Fruit fly (Drosophila melanogaster) whole organism, embryonic: ENCODE results near the gene ball.

ENCODE experiments used
- Abd-B ChIP-seq: fragments of 200-800 bp; sonication (Bioruptor generic); optimal IDR thresholded peaks from 2 replicates; lab custom pipeline; 2018; ENCODE audit warnings: missing biosample characterization, mild to moderate bottlenecking, missing genetic modification characterization, moderate library complexity
- CG11695 ChIP-seq: fragments of 200-800 bp; sonication (Bioruptor generic); IDR thresholded peaks from 3 replicates; pipeline ENCODE4 v1.3.6; 2022; ENCODE audit warnings: missing biosample characterization, missing genetic modification characterization
- CG12659 ChIP-seq: fragments of 200-800 bp; sonication (Bioruptor generic); optimal IDR thresholded peaks from 3 replicates; lab custom pipeline; 2017; ENCODE audit warnings: mild to moderate bottlenecking, missing biosample characterization, missing genetic modification reagents, missing genetic modification characterization
- CG15011 ChIP-seq: fragments of 200-800 bp; sonication (Bioruptor generic); optimal IDR thresholded peaks from 3 replicates; lab custom pipeline; 2018; ENCODE audit warnings: missing biosample characterization, mild to moderate bottlenecking, missing genetic modification characterization
- CG1602 ChIP-seq: fragments of 200-800 bp; sonication (Bioruptor generic); optimal IDR thresholded peaks from 3 replicates; lab custom pipeline; 2016; ENCODE audit warnings: missing biosample characterization, missing genetic modification characterization
- CG2116 ChIP-seq: fragments of 200-800 bp; sonication (Bioruptor generic); optimal IDR thresholded peaks from 3 replicates; lab custom pipeline; 2018; ENCODE audit warnings: missing biosample characterization, mild to moderate bottlenecking, missing genetic modification characterization
- CG2199 ChIP-seq: fragments of 200-800 bp; sonication (Bioruptor generic); IDR thresholded peaks from 3 replicates; pipeline ENCODE4 v1.3.6; 2022; ENCODE audit warnings: missing biosample characterization, missing genetic modification characterization
- CG2875 ChIP-seq: fragments of 200-800 bp; sonication (Bioruptor generic); optimal IDR thresholded peaks from 2 replicates; lab custom pipeline; 2017; ENCODE audit warnings: missing biosample characterization, mild to moderate bottlenecking, missing genetic modification characterization, missing genetic modification reagents
- CG3281 ChIP-seq: fragments of 200-800 bp; sonication (Bioruptor generic); optimal IDR thresholded peaks from 3 replicates; lab custom pipeline; 2017; ENCODE audit warnings: missing biosample characterization, mild to moderate bottlenecking, missing genetic modification characterization
- CG33557 ChIP-seq: fragments of 200-800 bp; sonication (Bioruptor generic); optimal IDR thresholded peaks from 2 replicates; lab custom pipeline; 2019; ENCODE audit warnings: missing biosample characterization, mild to moderate bottlenecking, missing genetic modification characterization, moderate library complexity
- CG34224 ChIP-seq: fragments of 200-800 bp; sonication (Bioruptor generic); IDR thresholded peaks from 3 replicates; pipeline ENCODE4 v1.3.6; 2022; ENCODE audit warnings: missing biosample characterization, missing genetic modification characterization; ENCODE audit not compliant: partially characterized antibody
- CG42726 ChIP-seq: fragments of 200-800 bp; sonication (Bioruptor generic); IDR thresholded peaks from 2 replicates; pipeline ENCODE4 v1.3.6; 2022; ENCODE audit warnings: missing biosample characterization, missing genetic modification characterization; ENCODE audit not compliant: partially characterized antibody
- CG4360 ChIP-seq: fragments of 200-800 bp; sonication (Bioruptor generic); IDR thresholded peaks from 2 replicates; pipeline ENCODE4 v1.3.6; 2022; ENCODE audit warnings: missing biosample characterization, missing genetic modification characterization
- CG5245 ChIP-seq: fragments of 200-800 bp; sonication (Bioruptor generic); optimal IDR thresholded peaks from 3 replicates; lab custom pipeline; 2016; ENCODE audit warnings: missing biosample characterization, missing genetic modification characterization
- CG7357 ChIP-seq: fragments of 200-800 bp; sonication (Bioruptor generic); IDR thresholded peaks from 3 replicates; pipeline ENCODE4 v1.3.6; 2022; ENCODE audit warnings: missing biosample characterization, missing genetic modification characterization
- CG9727 ChIP-seq: fragments of 200-800 bp; sonication (Bioruptor generic); optimal IDR thresholded peaks from 3 replicates; lab custom pipeline; 2017; ENCODE audit warnings: missing biosample characterization, mild to moderate bottlenecking, missing genetic modification characterization
- CG9797 ChIP-seq: fragments of 200-800 bp; sonication (Bioruptor generic); optimal IDR thresholded peaks from 3 replicates; lab custom pipeline; 2018; ENCODE audit warnings: missing biosample characterization, mild to moderate bottlenecking, missing genetic modification characterization
- Dp ChIP-seq: fragments of 200-800 bp; sonication (Bioruptor generic); optimal IDR thresholded peaks from 2 replicates; lab custom pipeline; 2018; ENCODE audit warnings: missing biosample characterization, mild to moderate bottlenecking, missing genetic modification characterization, moderate library complexity
- HmgZ ChIP-seq: fragments of 200-800 bp; sonication (Bioruptor generic); optimal IDR thresholded peaks from 2 replicates; lab custom pipeline; 2018; ENCODE audit warnings: missing biosample characterization, mild to moderate bottlenecking, missing genetic modification characterization
- Hsf ChIP-seq: fragments of 200-800 bp; sonication (Bioruptor generic); optimal IDR thresholded peaks from 3 replicates; lab custom pipeline; 2016; ENCODE audit warnings: missing biosample characterization, missing genetic modification characterization
- Kr ChIP-seq: fragments of 200-800 bp; sonication (Bioruptor generic); optimal IDR thresholded peaks from 2 replicates; lab custom pipeline; 2017; ENCODE audit warnings: missing biosample characterization, mild to moderate bottlenecking, missing genetic modification characterization
- MESR4 ChIP-seq: fragments of 200-800 bp; sonication (Bioruptor generic); optimal IDR thresholded peaks from 2 replicates; lab custom pipeline; 2018; ENCODE audit warnings: missing biosample characterization, mild to moderate bottlenecking, missing genetic modification characterization, moderate library complexity
- Neu2 ChIP-seq: fragments of 200-800 bp; sonication (Bioruptor generic); optimal IDR thresholded peaks from 3 replicates; lab custom pipeline; 2016; ENCODE audit warnings: missing biosample characterization, missing genetic modification characterization, borderline replicate concordance
- Nf-YA ChIP-seq: fragments of 200-800 bp; sonication (Bioruptor generic); IDR thresholded peaks from 2 replicates; pipeline ENCODE4 v1.3.6; 2022; ENCODE audit warnings: missing biosample characterization, missing genetic modification characterization
- NfI ChIP-seq: fragments of 200-800 bp; sonication (Bioruptor generic); optimal IDR thresholded peaks from 3 replicates; lab custom pipeline; 2018; ENCODE audit warnings: missing biosample characterization, mild to moderate bottlenecking, missing genetic modification characterization, moderate library complexity
- Oaz ChIP-seq: fragments of 200-800 bp; sonication (Bioruptor generic); IDR thresholded peaks from 2 replicates; pipeline ENCODE4 v1.3.6; 2022; ENCODE audit warnings: missing biosample characterization, missing genetic modification characterization
- ab ChIP-seq: fragments of 200-800 bp; sonication (Bioruptor generic); optimal IDR thresholded peaks from 2 replicates; lab custom pipeline; 2016; ENCODE audit warnings: missing biosample characterization, missing genetic modification characterization
- amos ChIP-seq: fragments of 200-800 bp; sonication (Bioruptor generic); IDR thresholded peaks from 2 replicates; pipeline ENCODE4 v1.3.6; 2022; ENCODE audit warnings: missing biosample characterization, missing genetic modification characterization; ENCODE audit not compliant: partially characterized antibody
- az2 ChIP-seq: fragments of 200-800 bp; sonication (Bioruptor generic); optimal IDR thresholded peaks from 3 replicates; lab custom pipeline; 2016; ENCODE audit warnings: missing biosample characterization, missing genetic modification characterization
- bab2 ChIP-seq: fragments of 200-800 bp; sonication (Bioruptor generic); optimal IDR thresholded peaks from 2 replicates; lab custom pipeline; 2016; ENCODE audit warnings: missing biosample characterization, missing genetic modification characterization
- corto ChIP-seq: fragments of 200-800 bp; sonication (Bioruptor generic); optimal IDR thresholded peaks from 2 replicates; lab custom pipeline; 2016; ENCODE audit warnings: missing biosample characterization, mild to moderate bottlenecking, missing genetic modification characterization, moderate library complexity
- cwo ChIP-seq: fragments of 200-800 bp; sonication (Bioruptor generic); optimal IDR thresholded peaks from 3 replicates; lab custom pipeline; 2017; ENCODE audit warnings: missing biosample characterization, missing genetic modification characterization, mild to moderate bottlenecking, moderate library complexity, missing genetic modification reagents
- dan ChIP-seq: fragments of 200-800 bp; sonication (Bioruptor generic); IDR thresholded peaks from 2 replicates; pipeline ENCODE4 v1.3.6; 2022; ENCODE audit warnings: missing biosample characterization, missing genetic modification characterization
- dpn ChIP-seq, 2 experiments: fragments of 200-800 bp; sonication (Bioruptor generic); optimal IDR thresholded peaks; 3 replicates each; lab custom pipeline; 2016; ENCODE audit warnings: missing biosample characterization in 2 of 2, missing genetic modification characterization in 2 of 2
- gem ChIP-seq: fragments of 200-800 bp; sonication (Bioruptor generic); optimal IDR thresholded peaks from 2 replicates; lab custom pipeline; 2019; ENCODE audit warnings: missing biosample characterization, mild to moderate bottlenecking, missing genetic modification characterization, moderate library complexity
- jumu ChIP-seq: fragments of 200-800 bp; sonication (Bioruptor generic); optimal IDR thresholded peaks from 3 replicates; lab custom pipeline; 2016; ENCODE audit warnings: missing biosample characterization, missing genetic modification characterization
- knrl ChIP-seq: fragments of 200-800 bp; sonication (Bioruptor generic); IDR thresholded peaks from 3 replicates; pipeline ENCODE4 v1.3.6; 2022; ENCODE audit warnings: missing biosample characterization, missing genetic modification characterization; ENCODE audit not compliant: partially characterized antibody
- lola ChIP-seq, 3 experiments: fragments of >200 bp in 2 of 3; fragments of 200-800 bp in 1 of 3; sonication (Bioruptor generic) in 1 of 3; optimal IDR thresholded peaks; 2 replicates each; lab custom pipeline; 2017 to 2019; ENCODE audit warnings: missing biosample characterization in 3 of 3, missing genetic modification characterization in 3 of 3, mild to moderate bottlenecking in 1 of 3, moderate library complexity in 1 of 3
- lov ChIP-seq, 2 experiments: fragments of 200-800 bp in 1 of 2; fragments of >200 bp in 1 of 2; sonication (Bioruptor generic) in 1 of 2; IDR thresholded peaks in 1 of 2; optimal IDR thresholded peaks in 1 of 2; 2 replicates in 1 of 2; 3 replicates in 1 of 2; pipeline versions ENCODE4 v1.3.6 to Lab custom; 2017 to 2022; ENCODE audit warnings: missing biosample characterization in 1 of 2, missing genetic modification characterization in 1 of 2
- pb ChIP-seq: fragments of 200-800 bp; sonication (Bioruptor generic); optimal IDR thresholded peaks from 3 replicates; lab custom pipeline; 2016; ENCODE audit warnings: missing biosample characterization, missing genetic modification characterization
- phol ChIP-seq: fragments of 200-800 bp; sonication (Bioruptor generic); optimal IDR thresholded peaks from 3 replicates; lab custom pipeline; 2018; ENCODE audit warnings: missing biosample characterization, mild to moderate bottlenecking, missing genetic modification characterization, moderate library complexity
- pita ChIP-seq: fragments of 200-800 bp; sonication (Bioruptor generic); optimal IDR thresholded peaks from 2 replicates; lab custom pipeline; 2017; ENCODE audit warnings: missing biosample characterization, mild to moderate bottlenecking, missing genetic modification characterization
- prd ChIP-seq, 3 experiments: fragments of >200 bp in 2 of 3; fragments of 200-800 bp in 1 of 3; sonication (Bioruptor generic) in 1 of 3; optimal IDR thresholded peaks in 2 of 3; IDR thresholded peaks in 1 of 3; 2 replicates in 2 of 3; 3 replicates in 1 of 3; pipeline versions ENCODE4 v1.3.6 to Lab custom; 2017 to 2022; ENCODE audit warnings: missing biosample characterization in 1 of 3, missing genetic modification characterization in 1 of 3
- pzg ChIP-seq: fragments of 200-800 bp; sonication (Bioruptor generic); optimal IDR thresholded peaks from 3 replicates; lab custom pipeline; 2018; ENCODE audit warnings: missing biosample characterization, mild to moderate bottlenecking, missing genetic modification characterization, moderate library complexity
- repo ChIP-seq: fragments of 200-800 bp; sonication (Bioruptor generic); optimal IDR thresholded peaks from 2 replicates; lab custom pipeline; 2016; ENCODE audit warnings: missing biosample characterization, missing genetic modification characterization
- scrt ChIP-seq: fragments of 200-800 bp; sonication (Bioruptor generic); optimal IDR thresholded peaks from 2 replicates; lab custom pipeline; 2018; ENCODE audit warnings: missing biosample characterization, mild to moderate bottlenecking, missing genetic modification characterization, moderate library complexity
- seq ChIP-seq: fragments of 200-800 bp; sonication (Bioruptor generic); IDR thresholded peaks from 2 replicates; pipeline ENCODE4 v1.3.6; 2022; ENCODE audit warnings: missing biosample characterization, missing genetic modification characterization
- shn ChIP-seq: fragments of 200-800 bp; sonication (Bioruptor generic); optimal IDR thresholded peaks from 3 replicates; lab custom pipeline; 2016; ENCODE audit warnings: missing biosample characterization, missing genetic modification characterization
- ttk ChIP-seq: fragments of 200-800 bp; sonication (Bioruptor generic); IDR thresholded peaks from 2 replicates; pipeline ENCODE4 v2.1.2; 2022; ENCODE audit warnings: missing biosample characterization, missing genetic modification characterization

The ball gene

DNA sequence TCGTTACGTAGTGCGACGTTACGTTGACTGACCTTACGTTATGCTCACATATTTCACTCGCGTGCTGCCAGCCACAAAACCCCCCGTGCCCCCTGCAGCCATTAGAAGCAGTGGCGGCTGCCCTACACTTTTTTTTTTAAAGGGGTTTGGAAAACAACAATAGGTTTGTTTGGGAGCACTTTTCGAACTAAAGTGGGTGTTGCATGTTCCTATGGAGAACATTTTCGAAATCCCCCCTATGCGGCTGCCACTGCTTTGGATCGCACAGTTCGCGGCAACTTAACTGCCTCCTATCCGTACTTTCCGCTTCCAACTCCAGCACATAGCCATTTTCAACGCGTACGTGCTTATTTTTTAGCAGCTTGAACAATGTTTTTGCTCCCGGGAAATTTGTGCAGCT is 12.9 kb downstream of the ball start (continued):
- TF ChIP-seq prd (optimal IDR thresholded peaks at IDR 0.05; lab: Kevin White, UChicago) = no peak
- peak; percentile 57; the same call in 2 of the 3 replicates for TF ChIP-seq prd (GFP tag; IDR thresholded peaks at IDR 0.05; lab: Robert Waterston, UW)
- no peak for TF ChIP-seq knrl
- TF ChIP-seq MESR4 (GFP tag; lab: Kevin White, UChicago) = no peak
- TF ChIP-seq scrt (GFP tag; lab: Kevin White, UChicago) = no peak
- no peak for TF ChIP-seq CG4360 (GFP tag; lab: Robert Waterston, UW)
- TF ChIP-seq jumu (GFP tag; lab: Kevin White, UChicago) = peak; percentile 4
- no peak for TF ChIP-seq repo (GFP tag; lab: Kevin White, UChicago)
- TF ChIP-seq CG34224 (GFP tag; lab: Robert Waterston, UW) = no peak
- no peak for TF ChIP-seq CG2199 (GFP tag; lab: Robert Waterston, UW)
- no peak for TF ChIP-seq pb
- no peak for TF ChIP-seq lola (GFP tag; optimal IDR thresholded peaks at IDR 0.05; lab: Kevin White, UChicago)
- no peak for TF ChIP-seq Kr
- TF ChIP-seq cwo (GFP tag; lab: Kevin White, UChicago) = no peak
- no peak for TF ChIP-seq Nf-YA (GFP tag; lab: Robert Waterston, UW)
- TF ChIP-seq CG2875 (GFP tag; lab: Kevin White, UChicago) = no peak
- peak; percentile 30; the same call in 1 of the 2 replicates for TF ChIP-seq ttk (GFP tag; lab: Robert Waterston, UW)
- TF ChIP-seq ab (GFP tag; lab: Kevin White, UChicago) = no peak
- TF ChIP-seq Oaz (GFP tag; lab: Robert Waterston, UW) = 0 out of 2 replicates have a peak, but pooled peaks have one; percentile 16
- no peak for TF ChIP-seq az2 (GFP tag; lab: Kevin White, UChicago)
- no peak for TF ChIP-seq seq (GFP tag; lab: Robert Waterston, UW)
- TF ChIP-seq dan (GFP tag; lab: Robert Waterston, UW) = no peak
- TF ChIP-seq CG33557 (GFP tag; lab: Kevin White, UChicago) = no peak
- TF ChIP-seq Hsf (GFP tag; lab: Kevin White, UChicago) = peak; percentile 30
- TF ChIP-seq CG11695 (GFP tag; lab: Robert Waterston, UW) = no peak
- TF ChIP-seq CG7357 (GFP tag; lab: Robert Waterston, UW) = no peak
- TF ChIP-seq CG12659 (GFP tag; lab: Kevin White, UChicago) = no peak
- TF ChIP-seq CG15011 (GFP tag; lab: Kevin White, UChicago) = no peak
- TF ChIP-seq gem (tag; lab: Kevin White, UChicago) = peak; percentile 39
- no peak for TF ChIP-seq NfI (GFP tag; lab: Kevin White, UChicago)
- no peak for TF ChIP-seq Dp (GFP tag; lab: Kevin White, UChicago)
- TF ChIP-seq amos (GFP tag; lab: Robert Waterston, UW) = no peak
- TF ChIP-seq shn = no peak
- no peak for TF ChIP-seq corto
- no peak for TF ChIP-seq Neu2 (GFP tag; lab: Kevin White, UChicago)
- TF ChIP-seq CG9797 (GFP tag; lab: Kevin White, UChicago) = no peak
- no peak for TF ChIP-seq CG42726 (GFP tag; lab: Robert Waterston, UW)
- TF ChIP-seq HmgZ = no peak
- peak; percentile 15 for TF ChIP-seq Abd-B (GFP tag; lab: Kevin White, UChicago)
- no peak for TF ChIP-seq pzg
- TF ChIP-seq CG9727 (GFP tag; lab: Kevin White, UChicago) = no peak
- TF ChIP-seq bab2 (GFP tag; lab: Kevin White, UChicago) = no peak
- no peak for TF ChIP-seq lov (optimal IDR thresholded peaks at IDR 0.05; lab: Kevin White, UChicago)
- TF ChIP-seq lov (GFP tag; IDR thresholded peaks at IDR 0.05; lab: Robert Waterston, UW) = no peak
- no peak for TF ChIP-seq CG1602
- no peak for TF ChIP-seq phol
- no peak for TF ChIP-seq CG3281 (GFP tag; lab: Kevin White, UChicago)
- TF ChIP-seq pita (GFP tag; lab: Kevin White, UChicago) = no peak
- TF ChIP-seq dpn (GFP tag; optimal IDR thresholded peaks at IDR 0.05; lab: Kevin White, UChicago) = peak in 1 of 2 experiments; percentile 31
- TF ChIP-seq CG2116 (GFP tag; lab: Kevin White, UChicago) = no peak
- no peak for TF ChIP-seq CG5245 (GFP tag; lab: Kevin White, UChicago)
